Fruit fly (Drosophila melanogaster) whole organism, embryonic: ENCODE measurements around the gene PK2-R2.

Experiments used
- Abd-B ChIP-seq: fragments of 200-800 bp; sonication (Bioruptor generic); optimal IDR thresholded peaks from 2 replicates; lab custom pipeline; 2018; ENCODE audit warnings: missing biosample characterization, mild to moderate bottlenecking, missing genetic modification characterization, moderate library complexity
- C15 ChIP-seq: fragments of 200-800 bp; sonication (Bioruptor generic); IDR thresholded peaks from 3 replicates; pipeline ENCODE4 v1.3.6; 2022; ENCODE audit warnings: missing biosample characterization, missing genetic modification characterization
- CG10431 ChIP-seq: fragments of 200-800 bp; sonication (Bioruptor generic); optimal IDR thresholded peaks from 3 replicates; lab custom pipeline; 2018; ENCODE audit warnings: missing biosample characterization, mild to moderate bottlenecking, missing genetic modification characterization
- CG12659 ChIP-seq: fragments of 200-800 bp; sonication (Bioruptor generic); optimal IDR thresholded peaks from 3 replicates; lab custom pipeline; 2017; ENCODE audit warnings: mild to moderate bottlenecking, missing biosample characterization, missing genetic modification reagents, missing genetic modification characterization
- CG12769 ChIP-seq: fragments of 200-800 bp; sonication (Bioruptor generic); optimal IDR thresholded peaks from 2 replicates; lab custom pipeline; 2019; ENCODE audit warnings: missing biosample characterization, mild to moderate bottlenecking, missing genetic modification characterization, moderate library complexity
- CG14860 ChIP-seq: fragments of 200-800 bp; sonication (Bioruptor generic); IDR thresholded peaks from 3 replicates; pipeline ENCODE4 v1.3.6; 2022; ENCODE audit warnings: missing biosample characterization, missing genetic modification characterization; ENCODE audit not compliant: partially characterized antibody
- CG1603 ChIP-seq: fragments of 200-800 bp; sonication (Bioruptor generic); optimal IDR thresholded peaks from 2 replicates; lab custom pipeline; 2019; ENCODE audit warnings: missing biosample characterization, mild to moderate bottlenecking, missing genetic modification characterization, moderate library complexity
- CG1647 ChIP-seq: fragments of 200-800 bp; sonication (Bioruptor generic); optimal IDR thresholded peaks from 3 replicates; lab custom pipeline; 2016; ENCODE audit warnings: missing biosample characterization, missing genetic modification characterization
- CG16813 ChIP-seq: fragments of 200-800 bp; sonication (Bioruptor generic); IDR thresholded peaks from 3 replicates; pipeline ENCODE4 v1.3.6; 2022; ENCODE audit warnings: missing biosample characterization, missing genetic modification characterization; ENCODE audit not compliant: partially characterized antibody
- CG17361 ChIP-seq: fragments of 200-800 bp; sonication (Bioruptor generic); IDR thresholded peaks from 3 replicates; pipeline ENCODE4 v1.3.6; 2022; ENCODE audit warnings: missing biosample characterization, missing genetic modification characterization
- CG1792 ChIP-seq: fragments of 200-800 bp; sonication (Bioruptor generic); optimal IDR thresholded peaks from 2 replicates; lab custom pipeline; 2016; ENCODE audit warnings: missing biosample characterization, missing genetic modification characterization
- CG2889 ChIP-seq: fragments of 200-800 bp; sonication (Bioruptor generic); IDR thresholded peaks from 3 replicates; pipeline ENCODE4 v1.3.6; 2022; ENCODE audit warnings: missing biosample characterization, missing genetic modification characterization
- CG43689 ChIP-seq: fragments of 200-800 bp; sonication (Bioruptor generic); IDR thresholded peaks from 2 replicates; pipeline ENCODE4 v1.3.6; 2022; ENCODE audit warnings: missing biosample characterization, missing genetic modification characterization
- CG5245 ChIP-seq: fragments of 200-800 bp; sonication (Bioruptor generic); optimal IDR thresholded peaks from 3 replicates; lab custom pipeline; 2016; ENCODE audit warnings: missing biosample characterization, missing genetic modification characterization
- CG7271 ChIP-seq: fragments of 200-800 bp; sonication (Bioruptor generic); optimal IDR thresholded peaks from 2 replicates; lab custom pipeline; 2018; ENCODE audit warnings: missing biosample characterization, mild to moderate bottlenecking, missing genetic modification characterization, moderate library complexity
- CG7556 ChIP-seq: fragments of 200-800 bp; sonication (Bioruptor generic); optimal IDR thresholded peaks from 2 replicates; lab custom pipeline; 2017; ENCODE audit warnings: missing biosample characterization, mild to moderate bottlenecking, missing genetic modification characterization
- CG8281 ChIP-seq: fragments of 200-800 bp; sonication (Bioruptor generic); optimal IDR thresholded peaks from 2 replicates; lab custom pipeline; 2018; ENCODE audit warnings: missing biosample characterization, mild to moderate bottlenecking, missing genetic modification characterization, moderate library complexity
- CG8765 ChIP-seq: fragments of 200-800 bp; sonication (Bioruptor generic); IDR thresholded peaks from 2 replicates; pipeline ENCODE4 v1.3.6; 2022; ENCODE audit warnings: missing biosample characterization, missing genetic modification characterization
- CHES-1-like ChIP-seq: fragments of 200-800 bp; sonication (Bioruptor generic); optimal IDR thresholded peaks from 2 replicates; lab custom pipeline; 2016; ENCODE audit warnings: missing biosample characterization, missing genetic modification characterization
- CrebB ChIP-seq: fragments of 200-800 bp; sonication (Bioruptor generic); optimal IDR thresholded peaks from 3 replicates; lab custom pipeline; 2018; ENCODE audit warnings: missing biosample characterization, mild to moderate bottlenecking, missing genetic modification characterization
- D19A ChIP-seq: fragments of 200-800 bp; optimal IDR thresholded peaks from 3 replicates; lab custom pipeline; 2019; ENCODE audit warnings: missing biosample characterization, mild to moderate bottlenecking, missing genetic modification characterization, moderate library complexity
- D19B ChIP-seq: fragments of 200-800 bp; sonication (Bioruptor generic); optimal IDR thresholded peaks from 2 replicates; lab custom pipeline; 2017; ENCODE audit warnings: missing biosample characterization, mild to moderate bottlenecking, missing genetic modification characterization
- Dfd ChIP-seq, 2 experiments: fragments of >200 bp; optimal IDR thresholded peaks; 2 replicates each; lab custom pipeline; 2017; ENCODE audit warnings: missing biosample characterization in 2 of 2, missing genetic modification characterization in 2 of 2
- Doc3 ChIP-seq: fragments of 200-800 bp; sonication (Bioruptor generic); IDR thresholded peaks from 3 replicates; pipeline ENCODE4 v1.3.6; 2022; ENCODE audit warnings: missing biosample characterization, missing genetic modification characterization; ENCODE audit not compliant: partially characterized antibody
- E2f1 ChIP-seq: fragments of 200-800 bp; sonication (Bioruptor generic); IDR thresholded peaks from 2 replicates; pipeline ENCODE4 v1.3.6; 2022; ENCODE audit warnings: missing biosample characterization, missing genetic modification characterization
- Elba2 ChIP-seq: fragments of 200-800 bp; sonication (Bioruptor generic); optimal IDR thresholded peaks from 3 replicates; lab custom pipeline; 2016; ENCODE audit warnings: missing biosample characterization, missing genetic modification characterization
- Gsc ChIP-seq: fragments of 200-800 bp; sonication (Bioruptor generic); IDR thresholded peaks from 2 replicates; pipeline ENCODE4 v1.3.6; 2022; ENCODE audit warnings: missing biosample characterization, missing genetic modification characterization
- HmgD ChIP-seq: fragments of 200-800 bp; sonication (Bioruptor generic); optimal IDR thresholded peaks from 3 replicates; lab custom pipeline; 2016; ENCODE audit warnings: missing biosample characterization, missing genetic modification characterization
- HmgZ ChIP-seq: fragments of 200-800 bp; sonication (Bioruptor generic); optimal IDR thresholded peaks from 2 replicates; lab custom pipeline; 2018; ENCODE audit warnings: missing biosample characterization, mild to moderate bottlenecking, missing genetic modification characterization
- Hsf ChIP-seq: fragments of 200-800 bp; sonication (Bioruptor generic); optimal IDR thresholded peaks from 3 replicates; lab custom pipeline; 2016; ENCODE audit warnings: missing biosample characterization, missing genetic modification characterization
- Myb ChIP-seq: fragments of 200-800 bp; sonication (Bioruptor generic); optimal IDR thresholded peaks from 2 replicates; lab custom pipeline; 2016; ENCODE audit warnings: missing biosample characterization, missing genetic modification characterization
- Sry-β ChIP-seq: fragments of 200-800 bp; sonication (Bioruptor generic); optimal IDR thresholded peaks from 2 replicates; lab custom pipeline; 2018; ENCODE audit warnings: missing biosample characterization, mild to moderate bottlenecking, missing genetic modification characterization, moderate library complexity
- ap ChIP-seq: fragments of 200-800 bp; sonication (Bioruptor generic); IDR thresholded peaks from 2 replicates; pipeline ENCODE4 v1.3.6; 2022; ENCODE audit warnings: missing biosample characterization, missing genetic modification characterization
- chn ChIP-seq: fragments of 200-800 bp; sonication (Bioruptor generic); optimal IDR thresholded peaks from 2 replicates; lab custom pipeline; 2016; ENCODE audit warnings: missing biosample characterization, missing genetic modification characterization
- en ChIP-seq: fragments of 200-800 bp; sonication (Bioruptor generic); optimal IDR thresholded peaks from 2 replicates; lab custom pipeline; 2016; ENCODE audit warnings: missing biosample characterization, missing genetic modification characterization
- fd96Cb ChIP-seq: fragments of 200-800 bp; sonication (Bioruptor generic); optimal IDR thresholded peaks from 2 replicates; lab custom pipeline; 2018; ENCODE audit warnings: missing biosample characterization, mild to moderate bottlenecking, missing genetic modification characterization, moderate library complexity
- gro ChIP-seq: fragments of 200-800 bp; sonication (Bioruptor generic); optimal IDR thresholded peaks from 2 replicates; lab custom pipeline; 2016; ENCODE audit warnings: missing biosample characterization, missing genetic modification characterization
- gt ChIP-seq: fragments of 200-800 bp; sonication (Bioruptor generic); IDR thresholded peaks from 2 replicates; pipeline ENCODE4 v1.3.6; 2022; ENCODE audit warnings: missing biosample characterization, missing genetic modification characterization
- h ChIP-seq: fragments of >200 bp; optimal IDR thresholded peaks from 2 replicates; lab custom pipeline; 2017
- hb ChIP-seq: fragments of 200-800 bp; sonication (Bioruptor generic); IDR thresholded peaks from 3 replicates; pipeline ENCODE4 v1.3.6; 2022; ENCODE audit warnings: missing biosample characterization, missing genetic modification characterization; ENCODE audit not compliant: partially characterized antibody
- lilli ChIP-seq: fragments of 200-800 bp; sonication (Bioruptor generic); optimal IDR thresholded peaks from 3 replicates; lab custom pipeline; 2016; ENCODE audit warnings: missing biosample characterization, missing genetic modification characterization
- nmo ChIP-seq: fragments of 200-800 bp; sonication (Bioruptor generic); optimal IDR thresholded peaks from 2 replicates; lab custom pipeline; 2018; ENCODE audit warnings: missing biosample characterization, mild to moderate bottlenecking, missing genetic modification characterization, moderate library complexity
- org-1 ChIP-seq: fragments of 200-800 bp; sonication (Bioruptor generic); optimal IDR thresholded peaks from 2 replicates; lab custom pipeline; 2017; ENCODE audit warnings: missing biosample characterization, missing genetic modification characterization
- p53 ChIP-seq: fragments of 200-800 bp; sonication (Bioruptor generic); optimal IDR thresholded peaks from 2 replicates; lab custom pipeline; 2016; ENCODE audit warnings: missing biosample characterization, missing genetic modification characterization
- pfk ChIP-seq: fragments of 200-800 bp; sonication (Bioruptor generic); optimal IDR thresholded peaks from 2 replicates; lab custom pipeline; 2018; ENCODE audit warnings: missing biosample characterization, mild to moderate bottlenecking, missing genetic modification characterization, moderate library complexity
- ranshi ChIP-seq: fragments of 200-800 bp; sonication (Bioruptor generic); IDR thresholded peaks from 2 replicates; pipeline ENCODE4 v1.3.6; 2022; ENCODE audit warnings: missing biosample characterization, missing genetic modification characterization
- sr ChIP-seq: fragments of 200-800 bp; sonication (Bioruptor generic); IDR thresholded peaks from 3 replicates; pipeline ENCODE4 v1.3.6; 2022; ENCODE audit warnings: missing biosample characterization, missing genetic modification characterization
- toy ChIP-seq: fragments of 200-800 bp; sonication (Bioruptor generic); IDR thresholded peaks from 2 replicates; pipeline ENCODE4 v1.3.6; 2022; ENCODE audit warnings: missing biosample characterization, missing genetic modification characterization
- trem ChIP-seq: fragments of 200-800 bp; optimal IDR thresholded peaks from 3 replicates; lab custom pipeline; 2019; ENCODE audit warnings: missing biosample characterization, mild to moderate bottlenecking, missing genetic modification characterization, moderate library complexity

Gene PK2-R2

dm6 chr3R:13366561-13367518, 32.9 kb upstream of the PK2-R2 start, which contains the start of gene Elp6 (continued):
- TF ChIP-seq C15 (0 out of 3 replicates have a peak, but pooled peaks have one; percentile 19), h (lab: Kevin White, UChicago) (no peak), CG2889 (GFP tag; lab: Robert Waterston, UW) (0 out of 3 replicates have a peak, but pooled peaks have one; percentile 46), HmgD (GFP tag; lab: Kevin White, UChicago) (no peak), lilli (peak; percentile 69), Hsf (GFP tag; lab: Kevin White, UChicago) (peak; percentile 75), gt (GFP tag; lab: Robert Waterston, UW) (no peak), CG7556 (GFP tag; lab: Kevin White, UChicago) (peak; percentile 89), D19B (peak; percentile 62), CrebB (tag; lab: Kevin White, UChicago) (no peak), Gsc (GFP tag; lab: Robert Waterston, UW) (0 out of 2 replicates have a peak, but pooled peaks have one; percentile 25), p53 (GFP tag; lab: Kevin White, UChicago) (no peak), CG12659 (GFP tag; lab: Kevin White, UChicago) (peak; percentile 58), CG10431 (GFP tag; lab: Kevin White, UChicago) (peak; percentile 71), CG43689 (no peak), trem (tag; lab: Kevin White, UChicago) (no peak), CG12769 (tag; lab: Kevin White, UChicago) (peak; percentile 34), fd96Cb (tag; lab: Kevin White, UChicago) (peak; percentile 49), CG5245 (GFP tag; lab: Kevin White, UChicago) (peak; percentile 27), Doc3 (GFP tag; lab: Robert Waterston, UW) (no peak), en (no peak), toy (GFP tag; lab: Robert Waterston, UW) (no peak), E2f1 (GFP tag; lab: Robert Waterston, UW) (peak; percentile 67), CG16813 (GFP tag; lab: Robert Waterston, UW) (no peak), CG17361 (GFP tag; lab: Robert Waterston, UW) (peak; percentile 90), HmgZ (no peak), CG1792 (GFP tag; lab: Kevin White, UChicago) (peak; percentile 60), CG1647 (GFP tag; lab: Kevin White, UChicago) (peak; percentile 45), Sry-β (GFP tag; lab: Kevin White, UChicago) (no peak), ranshi (GFP tag; lab: Robert Waterston, UW) (peak; percentile 63; the same call in 1 of the 2 replicates), gro (GFP tag; lab: Kevin White, UChicago) (peak; percentile 44), Elba2 (no peak), nmo (peak; percentile 62), Dfd (GFP tag; optimal IDR thresholded peaks at IDR 0.05; lab: Kevin White, UChicago) (no peak), CHES-1-like (GFP tag; lab: Kevin White, UChicago) (no peak), hb (GFP tag; lab: Robert Waterston, UW) (no peak), ap (peak; percentile 52), Abd-B (GFP tag; lab: Kevin White, UChicago) (peak; percentile 13), Myb (GFP tag; lab: Kevin White, UChicago) (peak; percentile 29), CG1603 (tag; lab: Kevin White, UChicago) (no peak), CG14860 (no peak), CG8281 (tag; lab: Kevin White, UChicago) (peak; percentile 42), D19A (tag; lab: Kevin White, UChicago) (no peak), sr (GFP tag; lab: Robert Waterston, UW) (no peak), chn (GFP tag; lab: Kevin White, UChicago) (peak; percentile 69), pfk (GFP tag; lab: Kevin White, UChicago) (no peak), org-1 (peak; percentile 61), CG8765 (GFP tag; lab: Robert Waterston, UW) (no peak), CG7271 (no peak)
